Worm (Caenorhabditis elegans) whole organism, early embryonic: ENCODE results near the gene cpb-1.

Experiments
- B0310.2 ChIP-seq: sonication (generic microtip); optimal IDR thresholded peaks from 2 replicates; lab custom pipeline; 2016; ENCODE audit warnings: mild to moderate bottlenecking, missing genetic modification characterization, missing compliant biosample characterization
- F13C5.2 ChIP-seq: sonication (generic microtip); optimal IDR thresholded peaks from 2 replicates; lab custom pipeline; 2017; ENCODE audit warnings: mild to moderate bottlenecking, missing genetic modification characterization, inconsistent platforms, missing compliant biosample characterization
- aly-1 ChIP-seq: sonication (generic microtip); optimal IDR thresholded peaks from 2 replicates; lab custom pipeline; 2016; ENCODE audit warnings: missing genetic modification characterization, missing compliant biosample characterization
- ama-1 ChIP-seq: fragments of 150-350 bp; optimal IDR thresholded peaks from 2 replicates; lab custom pipeline; 2014
- ceh-13 ChIP-seq: fragments of 200-800 bp; sonication (Bioruptor generic); optimal IDR thresholded peaks from 2 replicates; lab custom pipeline; 2018; ENCODE audit warnings: mild to moderate bottlenecking, missing genetic modification characterization, missing compliant biosample characterization
- ceh-36 ChIP-seq: sonication (generic microtip); optimal IDR thresholded peaks from 2 replicates; lab custom pipeline; 2016; ENCODE audit warnings: missing genetic modification characterization, inconsistent platforms, missing compliant biosample characterization
- ets-7 ChIP-seq: sonication (generic microtip); optimal IDR thresholded peaks from 2 replicates; lab custom pipeline; 2016; ENCODE audit warnings: missing genotype, missing genetic modification characterization, missing compliant biosample characterization
- flt-1 ChIP-seq: fragments of 200-800 bp; sonication (Bioruptor generic); IDR thresholded peaks from 2 replicates; pipeline ENCODE4 v1.3.6; 2022; ENCODE audit warnings: missing genetic modification characterization, missing compliant biosample characterization
- hmbx-1 ChIP-seq: sonication (generic microtip); optimal IDR thresholded peaks from 2 replicates; lab custom pipeline; 2016; ENCODE audit warnings: mild to moderate bottlenecking, missing genetic modification characterization, missing compliant biosample characterization
- hmg-4 ChIP-seq: fragments of 200-800 bp; sonication (Bioruptor generic); optimal IDR thresholded peaks from 2 replicates; lab custom pipeline; 2018; ENCODE audit warnings: mild to moderate bottlenecking, missing genetic modification characterization, missing compliant biosample characterization
- hnd-1 ChIP-seq: sonication (generic microtip); optimal IDR thresholded peaks from 2 replicates; lab custom pipeline; 2016; ENCODE audit warnings: missing genetic modification characterization, missing compliant biosample characterization
- pes-1 ChIP-seq: fragments of 200-800 bp; sonication (Bioruptor generic); IDR thresholded peaks from 2 replicates; pipeline ENCODE4 v1.3.6; 2022; ENCODE audit warnings: missing genetic modification reagents, missing genetic modification characterization, missing compliant biosample characterization
- scrt-1 ChIP-seq: fragments of 200-800 bp; sonication (Bioruptor generic); IDR thresholded peaks from 2 replicates; pipeline ENCODE4 v1.3.6; 2022; ENCODE audit warnings: missing genetic modification characterization, missing compliant biosample characterization
- sea-1 ChIP-seq: fragments of 200-800 bp; sonication (Bioruptor generic); conservative IDR thresholded peaks from 2 replicates; pipeline ENCODE4 v1.3.6; 2022; ENCODE audit warnings: missing genetic modification characterization, missing compliant biosample characterization
- tbx-11 ChIP-seq: fragments of 200-800 bp; sonication (Bioruptor generic); IDR thresholded peaks from 2 replicates; pipeline ENCODE4 v1.3.6; 2022; ENCODE audit warnings: missing genetic modification characterization, missing compliant biosample characterization
- tbx-37 ChIP-seq: fragments of 200-800 bp; sonication (Bioruptor generic); conservative IDR thresholded peaks from 2 replicates; pipeline ENCODE4 v1.3.6; 2022; ENCODE audit warnings: missing genetic modification reagents, missing genetic modification characterization, missing compliant biosample characterization
- tra-4 ChIP-seq: sonication (generic microtip); optimal IDR thresholded peaks from 2 replicates; lab custom pipeline; 2017; ENCODE audit warnings: missing genetic modification characterization, missing compliant biosample characterization

The cpb-1 gene

ce11 chrIII:9355412-9355969 is 33.4 kb downstream of the cpb-1 start, which contains the start of gene chtb-1:
Gene chtb-1 (minus strand): TSS chrIII:9355462.
- TF ChIP-seq ets-7, result no peak
- no peak for TF ChIP-seq ceh-13
- TF ChIP-seq sea-1 (GFP tag; lab: Robert Waterston, UW), result no peak
- TF ChIP-seq B0310.2, result no peak
- no peak for TF ChIP-seq ama-1 (lab: Kevin White, UChicago)
- no peak for TF ChIP-seq hmbx-1
- TF ChIP-seq tra-4, result no peak
- no peak for TF ChIP-seq ceh-36 (tag; lab: Kevin White, UChicago)

DNA sequence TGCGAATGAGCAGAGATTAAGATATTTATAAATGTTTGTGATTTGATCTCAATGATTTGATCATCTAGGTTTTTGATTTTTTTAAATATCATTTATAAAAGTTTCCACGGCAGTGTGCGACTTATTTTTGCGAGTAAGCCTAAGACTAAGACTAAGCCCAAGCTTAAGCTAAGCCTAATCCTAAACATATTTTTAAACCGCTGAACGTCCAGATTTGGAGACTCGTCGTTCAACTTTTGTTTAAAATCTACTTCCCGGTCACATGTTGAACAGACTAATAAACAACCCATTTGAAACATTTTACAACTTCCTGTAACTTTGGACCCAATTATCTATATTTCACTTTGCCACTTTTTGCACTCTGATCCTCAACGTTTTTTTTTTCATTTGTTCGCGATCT is 37.0 kb downstream of the cpb-1 start, which contains the start of gene K04H4.5:
Gene K04H4.5 (plus strand): TSS at position 301 of the 400 bp plus-strand sequence.
- TF ChIP-seq hmg-4 (GFP tag; lab: Kevin White, UChicago) (no peak), ceh-13 (no peak), aly-1 (tag; lab: Kevin White, UChicago) (no peak), sea-1 (GFP tag; lab: Robert Waterston, UW) (no peak), tbx-37 (GFP tag; lab: Robert Waterston, UW) (no peak), scrt-1 (GFP tag; lab: Robert Waterston, UW) (no peak), flt-1 (GFP tag; lab: Robert Waterston, UW) (no peak), ets-7 (no peak), B0310.2 (no peak), ama-1 (lab: Kevin White, UChicago) (no peak), tbx-11 (GFP tag; lab: Robert Waterston, UW) (no peak), F13C5.2 (no peak), pes-1 (GFP tag; lab: Robert Waterston, UW) (no peak), tra-4 (no peak), hnd-1 (no peak), hmbx-1 (no peak), ceh-36 (tag; lab: Kevin White, UChicago) (no peak)

ce11 chrIII:9361228-9361627 is 39.1 kb downstream of the cpb-1 start, which contains the start of gene flp-25:
Gene flp-25 (plus strand): TSS chrIII:9361528.
- no peak for TF ChIP-seq hmbx-1
- no peak for TF ChIP-seq F13C5.2
- no peak for TF ChIP-seq flt-1 (GFP tag; lab: Robert Waterston, UW)
- no peak for TF ChIP-seq ceh-36 (tag; lab: Kevin White, UChicago)
- no peak for TF ChIP-seq aly-1 (tag; lab: Kevin White, UChicago)
- TF ChIP-seq tbx-11 (GFP tag; lab: Robert Waterston, UW), result no peak
- TF ChIP-seq sea-1 (GFP tag; lab: Robert Waterston, UW), result no peak
- TF ChIP-seq hnd-1, result no peak
- TF ChIP-seq ets-7, result no peak
- TF ChIP-seq scrt-1 (GFP tag; lab: Robert Waterston, UW), result no peak
- TF ChIP-seq hmg-4 (GFP tag; lab: Kevin White, UChicago), result no peak
- no peak for TF ChIP-seq ceh-13
- no peak for TF ChIP-seq B0310.2
- no peak for TF ChIP-seq tbx-37 (GFP tag; lab: Robert Waterston, UW)
- no peak for TF ChIP-seq tra-4
- no peak for TF ChIP-seq pes-1 (GFP tag; lab: Robert Waterston, UW)
- TF ChIP-seq ama-1 (lab: Kevin White, UChicago), result no peak

ce11 chrIII:9366376-9366775 is 44.3 kb downstream of the cpb-1 start:
- TF ChIP-seq F13C5.2 (no peak), ama-1 (lab: Kevin White, UChicago) (no peak), flt-1 (GFP tag; lab: Robert Waterston, UW) (no peak), tbx-11 (GFP tag; lab: Robert Waterston, UW) (no peak), B0310.2 (no peak), tbx-37 (GFP tag; lab: Robert Waterston, UW) (no peak), hnd-1 (no peak), ceh-36 (tag; lab: Kevin White, UChicago) (no peak), pes-1 (GFP tag; lab: Robert Waterston, UW) (no peak), scrt-1 (GFP tag; lab: Robert Waterston, UW) (no peak), tra-4 (no peak), hmbx-1 (no peak), aly-1 (tag; lab: Kevin White, UChicago) (no peak), sea-1 (GFP tag; lab: Robert Waterston, UW) (no peak)

- TF ChIP-seq hmg-4 (GFP tag; lab: Kevin White, UChicago) (no peak), ets-7 (no peak), ceh-36 (tag; lab: Kevin White, UChicago) (no peak), aly-1 (tag; lab: Kevin White, UChicago) (no peak), pes-1 (GFP tag; lab: Robert Waterston, UW) (no peak), hnd-1 (no peak), tra-4 (no peak), B0310.2 (no peak), tbx-11 (GFP tag; lab: Robert Waterston, UW) (no peak), flt-1 (GFP tag; lab: Robert Waterston, UW) (no peak), hmbx-1 (no peak), sea-1 (GFP tag; lab: Robert Waterston, UW) (no peak), F13C5.2 (no peak), scrt-1 (GFP tag; lab: Robert Waterston, UW) (no peak), ceh-13 (no peak), ama-1 (lab: Kevin White, UChicago) (no peak)
Observed at ce11 chrIII:9366971-9367370, 44.9 kb downstream of the cpb-1 start, which contains the start of gene crn-6. Gene crn-6 (plus strand): TSS chrIII:9367271.

- TF ChIP-seq flt-1 (GFP tag; lab: Robert Waterston, UW) (no peak), tbx-11 (GFP tag; lab: Robert Waterston, UW) (no peak), hmbx-1 (no peak), ama-1 (lab: Kevin White, UChicago) (no peak), ceh-13 (no peak), F13C5.2 (no peak), pes-1 (GFP tag; lab: Robert Waterston, UW) (no peak), hnd-1 (no peak)
Observed at ce11 chrIII:9373779-9374178, 51.7 kb downstream of the cpb-1 start.
